Worm (Caenorhabditis elegans): ENCODE data around the gene F18C5.5.

The F18C5.5 gene

DNA sequence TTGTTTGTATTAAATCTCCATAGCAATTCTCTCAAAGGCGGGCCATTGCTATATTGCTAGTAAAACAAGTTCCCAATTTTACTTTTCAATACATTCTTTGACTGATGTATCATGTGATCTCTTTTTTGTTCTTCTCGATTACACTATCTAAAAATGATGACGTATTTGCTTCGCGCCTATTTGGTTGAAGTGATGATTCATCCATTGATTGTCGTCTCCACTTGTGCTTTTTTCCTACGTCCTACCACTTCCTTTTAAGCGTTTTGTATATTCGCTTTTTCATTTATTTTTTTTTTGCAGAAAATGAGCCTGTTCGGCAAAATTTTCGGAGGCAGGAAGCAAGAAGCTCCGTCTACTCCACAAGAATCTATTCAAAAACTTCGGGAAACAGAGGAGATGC is 22.9 kb upstream of the F18C5.5 start, which contains the start of gene vps-32.1:
TSS of gene vps-32.1 (plus strand) at position 301 of the 400 bp plus-strand sequence.
- TF ChIP-seq crh-2 (tag; optimal IDR thresholded peaks at IDR 0.05) = peak; percentile 29
- TF ChIP-seq blmp-1 (tag; optimal IDR thresholded peaks at IDR 0.05; ENCODE audit: insufficient read depth) = peak; percentile 25
- no peak for TF ChIP-seq nhr-129 (tag; optimal IDR thresholded peaks at IDR 0.05)
- TF ChIP-seq fos-1 (tag; optimal IDR thresholded peaks at IDR 0.05) = peak; percentile 88
- TF ChIP-seq mdl-1 (tag; optimal IDR thresholded peaks at IDR 0.05) = no peak
- peak; percentile 48 for TF ChIP-seq sma-9 (GFP tag; optimal IDR thresholded peaks at IDR 0.05)
- TF ChIP-seq sma-9 (tag; optimal IDR thresholded peaks at IDR 0.05) = no peak

ce11 chrII:6588605-6589292 is 22.2 kb upstream of the F18C5.5 start, which contains the start of gene icd-1:
TSS of gene icd-1 (minus strand) at chrII:6588655.
- no peak for TF ChIP-seq elt-3 (tag; optimal IDR thresholded peaks at IDR 0.05)
- peak; percentile 98 for TF ChIP-seq nhr-25 (tag; optimal IDR thresholded peaks at IDR 0.05)
- peak; percentile 74 for TF ChIP-seq snpc-4 (tag; optimal IDR thresholded peaks at IDR 0.05)
- no peak for TF ChIP-seq mbf-1 (tag; optimal IDR thresholded peaks at IDR 0.05)
- TF ChIP-seq peb-1 (tag; optimal IDR thresholded peaks at IDR 0.05) = no peak
- peak; percentile 76 to 82 for TF ChIP-seq mdl-1 (tag; optimal IDR thresholded peaks at IDR 0.05)
- TF ChIP-seq aly-2 (tag; optimal IDR thresholded peaks at IDR 0.05) = no peak
- TF ChIP-seq nhr-11 (tag; optimal IDR thresholded peaks at IDR 0.05) = peak; percentile 57
- peak; percentile 68 for TF ChIP-seq lin-39 (tag; optimal IDR thresholded peaks at IDR 0.05)
- peak; percentile 93 for TF ChIP-seq unc-62 (GFP tag; optimal IDR thresholded peaks at IDR 0.05)
- TF ChIP-seq zag-1 (tag; optimal IDR thresholded peaks at IDR 0.05) = peak; percentile 91
- TF ChIP-seq ztf-11 (tag; optimal IDR thresholded peaks at IDR 0.05) = peak; percentile 58
- no peak for TF ChIP-seq dmd-4 (tag; optimal IDR thresholded peaks at IDR 0.05)
- peak; percentile 81 for TF ChIP-seq blmp-1 (tag; optimal IDR thresholded peaks at IDR 0.05; ENCODE audit: insufficient read depth)
- TF ChIP-seq sma-9 (GFP tag; optimal IDR thresholded peaks at IDR 0.05) = peak; percentile 96
- no peak for TF ChIP-seq sma-9 (tag; optimal IDR thresholded peaks at IDR 0.05)
- peak; percentile 48 for TF ChIP-seq nhr-237 (tag; optimal IDR thresholded peaks at IDR 0.05)
- peak; percentile 88 to 96 for TF ChIP-seq lsy-2 (tag; optimal IDR thresholded peaks at IDR 0.05)
- TF ChIP-seq ZK546.5 (tag; optimal IDR thresholded peaks at IDR 0.05) = peak; percentile 76
- TF ChIP-seq Y55F3AM.14 (GFP tag; optimal IDR thresholded peaks at IDR 0.05) = peak; percentile 78
- TF ChIP-seq crh-2 (tag; optimal IDR thresholded peaks at IDR 0.05) = peak; percentile 97
- peak; percentile 96 for TF ChIP-seq nhr-21 (tag; optimal IDR thresholded peaks at IDR 0.05)
- TF ChIP-seq nhr-10 (tag; optimal IDR thresholded peaks at IDR 0.05) = peak; percentile 73
- TF ChIP-seq R02D3.7 (tag; optimal IDR thresholded peaks at IDR 0.05) = peak; percentile 38
- TF ChIP-seq lin-13 (GFP tag; optimal IDR thresholded peaks at IDR 0.05) = peak; percentile 93
- TF ChIP-seq ztf-4 (tag; optimal IDR thresholded peaks at IDR 0.05) = peak; percentile 94
- no peak for TF ChIP-seq nhr-77 (tag; optimal IDR thresholded peaks at IDR 0.05)
- TF ChIP-seq ceh-82 (tag; optimal IDR thresholded peaks at IDR 0.05) = peak; percentile 62
- peak; percentile 50 for TF ChIP-seq nhr-12 (tag; optimal IDR thresholded peaks at IDR 0.05)
- TF ChIP-seq fos-1 (tag; optimal IDR thresholded peaks at IDR 0.05) = peak; percentile 97
- TF ChIP-seq skn-1 (tag; optimal IDR thresholded peaks at IDR 0.05) = peak; percentile 67
- peak; percentile 74 for TF ChIP-seq lin-11 (tag; optimal IDR thresholded peaks at IDR 0.05)
- no peak for TF ChIP-seq unc-39 (tag; optimal IDR thresholded peaks at IDR 0.05)
- peak; percentile 24 for TF ChIP-seq ama-1 (optimal IDR thresholded peaks at IDR 0.05)
- TF ChIP-seq ceh-16 (tag; optimal IDR thresholded peaks at IDR 0.05) = peak; percentile 83
- TF ChIP-seq ztf-1 (GFP tag; conservative IDR thresholded peaks at IDR 0.05) = no peak
- peak; percentile 98 for TF ChIP-seq unc-55 (GFP tag; optimal IDR thresholded peaks at IDR 0.05)
- no peak for TF ChIP-seq elt-1 (tag; optimal IDR thresholded peaks at IDR 0.05)
- TF ChIP-seq F13H6.1 (tag; optimal IDR thresholded peaks at IDR 0.05) = peak; percentile 97
- TF ChIP-seq gmeb-1 (tag; optimal IDR thresholded peaks at IDR 0.05) = peak; percentile 87
- TF ChIP-seq sma-3 (GFP tag; optimal IDR thresholded peaks at IDR 0.05) = peak; percentile 97
- peak; percentile 96 for TF ChIP-seq nhr-129 (tag; optimal IDR thresholded peaks at IDR 0.05)
- peak; percentile 97 for TF ChIP-seq C34F6.9 (tag; optimal IDR thresholded peaks at IDR 0.05)
- peak; percentile 98 for TF ChIP-seq nhr-6 (tag; optimal IDR thresholded peaks at IDR 0.05)
- peak; percentile 98 for TF ChIP-seq sem-4 (tag; optimal IDR thresholded peaks at IDR 0.05)
- TF ChIP-seq mab-5 (tag; optimal IDR thresholded peaks at IDR 0.05) = peak; percentile 93
- TF ChIP-seq alr-1 (tag; optimal IDR thresholded peaks at IDR 0.05) = no peak
- peak; percentile 94 for TF ChIP-seq egl-27 (tag; optimal IDR thresholded peaks at IDR 0.05)
- no peak for TF ChIP-seq nhr-23 (tag; optimal IDR thresholded peaks at IDR 0.05)
